Worm (Caenorhabditis elegans): ENCODE data around the gene rps-11.

The rps-11 gene

ce11 chrIV:11593415-11594190, 8.8 kb upstream of the rps-11 start, which contains the start of gene F40F11.3 (continued):
- TF ChIP-seq pha-4 (tag; optimal IDR thresholded peaks at IDR 0.05) = peak; percentile 82
- peak; percentile 4 for TF ChIP-seq ztf-4 (tag; optimal IDR thresholded peaks at IDR 0.05)
- TF ChIP-seq nhr-25 (tag; optimal IDR thresholded peaks at IDR 0.05) = peak; percentile 97
- no peak for TF ChIP-seq ztf-11 (tag; optimal IDR thresholded peaks at IDR 0.05)
- TF ChIP-seq nhr-28 (tag; optimal IDR thresholded peaks at IDR 0.05) = no peak
- peak; percentile 69 for TF ChIP-seq elt-2 (tag; optimal IDR thresholded peaks at IDR 0.05)
- TF ChIP-seq hmg-11 (tag; optimal IDR thresholded peaks at IDR 0.05) = peak; percentile 96
- peak; percentile 90 for TF ChIP-seq lsy-12 (tag; optimal IDR thresholded peaks at IDR 0.05)
- no peak for TF ChIP-seq fkh-2 (tag; optimal IDR thresholded peaks at IDR 0.05)
- TF ChIP-seq unc-62 (GFP tag; optimal IDR thresholded peaks at IDR 0.05) = peak; percentile 46
- peak; percentile 83 for TF ChIP-seq lin-15B (tag; optimal IDR thresholded peaks at IDR 0.05)
- peak; percentile 60 for TF ChIP-seq nhr-23 (tag; optimal IDR thresholded peaks at IDR 0.05)
- TF ChIP-seq eor-1 (tag; optimal IDR thresholded peaks at IDR 0.05) = no peak
- TF ChIP-seq fkh-10 (GFP tag; optimal IDR thresholded peaks at IDR 0.05) = peak; percentile 77
- no peak for TF ChIP-seq ceh-16 (tag; optimal IDR thresholded peaks at IDR 0.05)
- no peak for TF ChIP-seq mml-1 (tag; optimal IDR thresholded peaks at IDR 0.05)

- TF ChIP-seq hmg-11 (tag; optimal IDR thresholded peaks at IDR 0.05) = peak; percentile 66
- TF ChIP-seq nhr-23 (tag; optimal IDR thresholded peaks at IDR 0.05) = no peak
- TF ChIP-seq R02D3.7 (tag; optimal IDR thresholded peaks at IDR 0.05) = no peak
- no peak for TF ChIP-seq nhr-11 (tag; optimal IDR thresholded peaks at IDR 0.05)
- TF ChIP-seq nhr-25 (tag; optimal IDR thresholded peaks at IDR 0.05) = peak; percentile 57
- TF ChIP-seq nfya-1 (tag; optimal IDR thresholded peaks at IDR 0.05; ENCODE audit: insufficient read depth) = peak; percentile 81
- TF ChIP-seq nhr-237 (tag; optimal IDR thresholded peaks at IDR 0.05) = no peak
- TF ChIP-seq eor-1 (tag; optimal IDR thresholded peaks at IDR 0.05) = no peak
- TF ChIP-seq ceh-82 (tag; optimal IDR thresholded peaks at IDR 0.05) = no peak
- TF ChIP-seq ama-1 (optimal IDR thresholded peaks at IDR 0.05) = peak; percentile 96
- TF ChIP-seq egl-5 (tag; optimal IDR thresholded peaks at IDR 0.05) = peak; percentile 24
- TF ChIP-seq nhr-28 (tag; optimal IDR thresholded peaks at IDR 0.05) = no peak
- peak; percentile 27 for TF ChIP-seq ztf-4 (tag; optimal IDR thresholded peaks at IDR 0.05)
- TF ChIP-seq ceh-16 (tag; optimal IDR thresholded peaks at IDR 0.05) = no peak
- no peak for TF ChIP-seq aly-2 (tag; optimal IDR thresholded peaks at IDR 0.05)
- TF ChIP-seq daf-12 (tag; optimal IDR thresholded peaks at IDR 0.05) = no peak
- no peak for TF ChIP-seq nhr-77 (tag; optimal IDR thresholded peaks at IDR 0.05)
- no peak for TF ChIP-seq fkh-10 (GFP tag; optimal IDR thresholded peaks at IDR 0.05)
- no peak for TF ChIP-seq ceh-28 (tag; optimal IDR thresholded peaks at IDR 0.05)
- no peak for TF ChIP-seq nhr-67 (tag; optimal IDR thresholded peaks at IDR 0.05)
- no peak for TF ChIP-seq ztf-11 (tag; optimal IDR thresholded peaks at IDR 0.05)
- no peak for TF ChIP-seq unc-39 (tag; optimal IDR thresholded peaks at IDR 0.05)
- TF ChIP-seq elt-3 (tag; optimal IDR thresholded peaks at IDR 0.05) = no peak
- TF ChIP-seq snpc-4 (tag; optimal IDR thresholded peaks at IDR 0.05) = peak; percentile 14
- TF ChIP-seq nhr-76 (tag; optimal IDR thresholded peaks at IDR 0.05) = no peak
- no peak for TF ChIP-seq unc-62 (GFP tag; optimal IDR thresholded peaks at IDR 0.05)
- no peak for TF ChIP-seq mml-1 (tag; optimal IDR thresholded peaks at IDR 0.05)
- peak; percentile 39 for TF ChIP-seq lin-15B (tag; optimal IDR thresholded peaks at IDR 0.05)
- TF ChIP-seq skn-1 (tag; optimal IDR thresholded peaks at IDR 0.05) = no peak
- no peak for TF ChIP-seq fkh-2 (tag; optimal IDR thresholded peaks at IDR 0.05)
- TF ChIP-seq pqm-1 (tag; optimal IDR thresholded peaks at IDR 0.05) = peak; percentile 32
- no peak for TF ChIP-seq zag-1 (tag; optimal IDR thresholded peaks at IDR 0.05)
- TF ChIP-seq egl-27 (tag; optimal IDR thresholded peaks at IDR 0.05) = no peak
- no peak for TF ChIP-seq ZK546.5 (tag; optimal IDR thresholded peaks at IDR 0.05)
- peak; percentile 56 for TF ChIP-seq elt-2 (tag; optimal IDR thresholded peaks at IDR 0.05)
- TF ChIP-seq sea-2 (GFP tag; optimal IDR thresholded peaks at IDR 0.05) = no peak
- TF ChIP-seq ceh-9 (tag; optimal IDR thresholded peaks at IDR 0.05) = no peak
- TF ChIP-seq fos-1 (tag; optimal IDR thresholded peaks at IDR 0.05) = no peak
- TF ChIP-seq lsy-12 (tag; optimal IDR thresholded peaks at IDR 0.05) = peak; percentile 50
- peak; percentile 69 for TF ChIP-seq nhr-43 (tag; optimal IDR thresholded peaks at IDR 0.05; ENCODE audit: poor library complexity, severe bottlenecking)
- peak; percentile 17 for TF ChIP-seq jun-1 (tag; optimal IDR thresholded peaks at IDR 0.05)
- no peak for TF ChIP-seq elt-1 (tag; optimal IDR thresholded peaks at IDR 0.05)
- no peak for TF ChIP-seq mdl-1 (tag; optimal IDR thresholded peaks at IDR 0.05)
- peak; percentile 54 for TF ChIP-seq lin-39 (tag; optimal IDR thresholded peaks at IDR 0.05)
Observed at ce11 chrIV:11594191-11594673, 8.2 kb upstream of the rps-11 start, which contains the start of gene mig-38. Gene mig-38 (plus strand): TSS chrIV:11594244.
